Fruit fly (Drosophila melanogaster): ENCODE results near the gene Ilp2.

Ilp2 gene

dm6 chr3L:9751625-9752024 is 47.9 kb upstream of the Ilp2 start (continued):
- TF ChIP-seq CG9215 (GFP tag; IDR thresholded peaks at IDR 0.05) (peak; percentile 22; the same call in 1 of the 2 replicates), repo (GFP tag; optimal IDR thresholded peaks at IDR 0.05) (no peak), crc (GFP tag; optimal IDR thresholded peaks at IDR 0.05) (no peak), CG42726 (GFP tag; IDR thresholded peaks at IDR 0.05; ENCODE audit: partially characterized antibody) (0 out of 2 replicates have a peak, but pooled peaks have one; percentile 22), abd-A (tag; optimal IDR thresholded peaks at IDR 0.05) (peak; percentile 17), Opbp (GFP tag; IDR thresholded peaks at IDR 0.05; ENCODE audit: partially characterized antibody) (0 out of 3 replicates have a peak, but pooled peaks have one; percentile 41), CG9932 (GFP tag; IDR thresholded peaks at IDR 0.05) (peak; percentile 39; the same call in 1 of the 2 replicates), CG2712 (tag; optimal IDR thresholded peaks at IDR 0.05) (peak; percentile 26), CG2678 (tag; optimal IDR thresholded peaks at IDR 0.05) (no peak), Trl (optimal IDR thresholded peaks at IDR 0.05) (peak; percentile 41 to 45), Trl (GFP tag; optimal IDR thresholded peaks at IDR 0.05) (no peak)

dm6 chr3L:9760151-9760749 is 39.2 kb upstream of the Ilp2 start, which contains the start of gene CG42268:
CG42268 (minus strand) TSS chr3L:9760395.
- peak; percentile 77 for TF ChIP-seq CG13894 (tag; optimal IDR thresholded peaks at IDR 0.05)
- TF ChIP-seq TFAM (GFP tag; optimal IDR thresholded peaks at IDR 0.05): no peak
- peak; percentile 56 for TF ChIP-seq lab (GFP tag; optimal IDR thresholded peaks at IDR 0.05)
- peak; percentile 23 for TF ChIP-seq mirr (GFP tag; optimal IDR thresholded peaks at IDR 0.05)
- peak in 1 of 2 experiments; percentile 25 for TF ChIP-seq Pdp1 (GFP tag; optimal IDR thresholded peaks at IDR 0.05)
- TF ChIP-seq CG10147 (GFP tag; optimal IDR thresholded peaks at IDR 0.05): peak; percentile 32
- no peak for TF ChIP-seq gcm2 (GFP tag; optimal IDR thresholded peaks at IDR 0.05)
- peak; percentile 46 for TF ChIP-seq BtbVII (GFP tag; optimal IDR thresholded peaks at IDR 0.05)
- no peak for TF ChIP-seq CG17186 (GFP tag; optimal IDR thresholded peaks at IDR 0.05)
- peak; percentile 10 for TF ChIP-seq CG15514 (GFP tag; optimal IDR thresholded peaks at IDR 0.05)
- TF ChIP-seq cwo (GFP tag; optimal IDR thresholded peaks at IDR 0.05): peak; percentile 50
- TF ChIP-seq bowl (GFP tag; IDR thresholded peaks at IDR 0.05): no peak
- TF ChIP-seq CG3281 (GFP tag; optimal IDR thresholded peaks at IDR 0.05): peak; percentile 29
- no peak for TF ChIP-seq Mes4 (GFP tag; optimal IDR thresholded peaks at IDR 0.05)
- peak; percentile 85 for TF ChIP-seq Deaf1 (tag; optimal IDR thresholded peaks at IDR 0.05)
- TF ChIP-seq CG13287 (GFP tag; IDR thresholded peaks at IDR 0.05; ENCODE audit: partially characterized antibody): peak; percentile 18; the same call in 1 of the 2 replicates
- TF ChIP-seq fd96Cb (tag; optimal IDR thresholded peaks at IDR 0.05): no peak
- TF ChIP-seq crp (GFP tag; optimal IDR thresholded peaks at IDR 0.05): no peak
- TF ChIP-seq crc (GFP tag; optimal IDR thresholded peaks at IDR 0.05): no peak
- TF ChIP-seq Trl (optimal IDR thresholded peaks at IDR 0.05): peak in 1 of 2 experiments; percentile 42
- TF ChIP-seq Trl (GFP tag; optimal IDR thresholded peaks at IDR 0.05): no peak
- TF ChIP-seq chinmo (GFP tag; IDR thresholded peaks at IDR 0.05; ENCODE audit: partially characterized antibody): peak; percentile 74; the same call in 1 of the 4 replicates
- peak; percentile 47 for TF ChIP-seq CG34376 (GFP tag; optimal IDR thresholded peaks at IDR 0.05)
- TF ChIP-seq E2f1 (GFP tag; IDR thresholded peaks at IDR 0.05): no peak
- peak; percentile 84 for TF ChIP-seq exex (tag; optimal IDR thresholded peaks at IDR 0.05)
- no peak for TF ChIP-seq CG1602 (GFP tag; optimal IDR thresholded peaks at IDR 0.05)
- peak; percentile 32; the same call in 1 of the 3 replicates for TF ChIP-seq row (GFP tag; IDR thresholded peaks at IDR 0.05)
- peak; percentile 26 for TF ChIP-seq sug (tag; optimal IDR thresholded peaks at IDR 0.05)
- no peak for TF ChIP-seq cad (GFP tag; optimal IDR thresholded peaks at IDR 0.05)
- no peak for TF ChIP-seq CG34422 (GFP tag; IDR thresholded peaks at IDR 0.05)
- TF ChIP-seq Vsx1 (GFP tag; optimal IDR thresholded peaks at IDR 0.05): no peak
- TF ChIP-seq CG7357 (GFP tag; IDR thresholded peaks at IDR 0.05): no peak
- TF ChIP-seq Adf1 (GFP tag; IDR thresholded peaks at IDR 0.05): peak; percentile 6; the same call in 1 of the 2 replicates
- TF ChIP-seq Rfx (GFP tag; IDR thresholded peaks at IDR 0.05): peak; percentile 30; the same call in 1 of the 2 replicates
- TF ChIP-seq MTF-1 (GFP tag; optimal IDR thresholded peaks at IDR 0.05; ENCODE audit: borderline replicate concordance): no peak
- TF ChIP-seq ab (GFP tag; optimal IDR thresholded peaks at IDR 0.05): no peak
- no peak for TF ChIP-seq disco-r (GFP tag; optimal IDR thresholded peaks at IDR 0.05)
- peak; percentile 21 for TF ChIP-seq CG10543 (GFP tag; optimal IDR thresholded peaks at IDR 0.05)
- TF ChIP-seq ara (GFP tag; IDR thresholded peaks at IDR 0.05): no peak
